Worm (Caenorhabditis elegans): ENCODE measurements around the gene F55A11.11.

DNA sequence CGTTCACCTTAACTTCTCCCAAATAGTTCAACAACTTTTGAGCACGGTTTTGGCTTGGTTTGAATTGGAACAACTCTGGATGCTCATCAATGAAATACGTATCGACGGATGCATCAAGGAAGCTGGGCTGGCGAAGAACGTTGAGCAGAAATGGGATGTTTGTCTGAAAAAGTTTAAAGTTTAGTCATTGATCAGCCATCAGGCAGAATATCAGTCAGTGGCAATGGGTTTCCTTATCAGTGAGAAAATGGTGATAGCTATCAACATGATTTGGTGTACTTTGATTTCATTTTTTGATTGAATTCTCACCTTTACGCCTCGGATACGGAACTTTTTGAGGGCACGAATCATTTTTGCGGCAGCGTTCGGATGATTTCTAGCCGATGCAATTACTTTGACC lies 37.6 kb downstream of the F55A11.11 start:
- TF ChIP-seq egl-27 (tag; optimal IDR thresholded peaks at IDR 0.05) (no peak), zag-1 (tag; optimal IDR thresholded peaks at IDR 0.05) (no peak)

Measured in whole organism, L3 larva.